Fruit fly (Drosophila melanogaster) whole organism, pupa: Measurements from ENCODE around the gene ps.

ENCODE experiments used
- CG13204 ChIP-seq: fragments of 200-800 bp; sonication (Bioruptor generic); optimal IDR thresholded peaks from 2 replicates; lab custom pipeline; 2018; ENCODE audit warnings: missing biosample characterization, mild to moderate bottlenecking, missing genetic modification characterization, moderate library complexity
- CG8159 ChIP-seq: fragments of 200-800 bp; sonication (Bioruptor generic); optimal IDR thresholded peaks from 3 replicates; lab custom pipeline; 2018; ENCODE audit warnings: missing biosample characterization, mild to moderate bottlenecking, missing genetic modification characterization, moderate library complexity
- CG9948 ChIP-seq: fragments of 200-800 bp; sonication (Bioruptor generic); optimal IDR thresholded peaks from 2 replicates; lab custom pipeline; 2018; ENCODE audit warnings: missing biosample characterization, mild to moderate bottlenecking, missing genetic modification characterization, moderate library complexity
- D1 ChIP-seq: fragments of 200-800 bp; sonication (Bioruptor generic); optimal IDR thresholded peaks from 2 replicates; lab custom pipeline; 2018; ENCODE audit warnings: missing biosample characterization, mild to moderate bottlenecking, missing genetic modification characterization, moderate library complexity
- EcR ChIP-seq: fragments of 200-800 bp; sonication (Bioruptor generic); optimal IDR thresholded peaks from 3 replicates; lab custom pipeline; 2019; ENCODE audit warnings: missing biosample characterization, missing genetic modification characterization, mild to moderate bottlenecking, moderate library complexity, missing genetic modification reagents
- Ets98B ChIP-seq: fragments of 200-800 bp; sonication (Bioruptor generic); IDR thresholded peaks from 2 replicates; pipeline ENCODE4 v1.3.6; 2022; ENCODE audit warnings: missing biosample characterization, missing genetic modification characterization
- Pif1B ChIP-seq: fragments of 200-800 bp; sonication (Bioruptor generic); optimal IDR thresholded peaks from 3 replicates; lab custom pipeline; 2016; ENCODE audit warnings: missing biosample characterization, missing genetic modification characterization

- TF ChIP-seq Pif1B (GFP tag; lab: Kevin White, UChicago) (no peak), Ets98B (no peak), CG13204 (GFP tag; lab: Kevin White, UChicago) (no peak), CG9948 (tag; lab: Kevin White, UChicago) (no peak), CG8159 (tag; lab: Kevin White, UChicago) (no peak), D1 (tag; lab: Kevin White, UChicago) (no peak), EcR (GFP tag; lab: Kevin White, UChicago) (no peak)
These were observed 6.4 kb downstream of the ps start for dm6 chr3R:9424061-9424665.
